Worm (Caenorhabditis elegans): ENCODE results near the gene ZC404.16.

ce11 chrV:6731594-6731993 lies 42.0 kb downstream of the ZC404.16 start, which contains the start of gene grl-9:
- TF ChIP-seq nhr-12 (tag; optimal IDR thresholded peaks at IDR 0.05), result no peak
- no peak for TF ChIP-seq ceh-82 (tag; optimal IDR thresholded peaks at IDR 0.05)
- no peak for TF ChIP-seq ama-1 (optimal IDR thresholded peaks at IDR 0.05)
- TF ChIP-seq alr-1 (tag; optimal IDR thresholded peaks at IDR 0.05), result no peak
- TF ChIP-seq nhr-77 (tag; optimal IDR thresholded peaks at IDR 0.05), result no peak
- TF ChIP-seq lin-39 (tag; optimal IDR thresholded peaks at IDR 0.05), result no peak
- TF ChIP-seq R02D3.7 (tag; optimal IDR thresholded peaks at IDR 0.05), result no peak
